Fruit fly (Drosophila melanogaster) whole organism, embryonic: ENCODE measurements around the gene CG3630.
A peak's percentile ranks its signal among the peaks of the same experiment; 100 is the strongest.

Experiments used
- Atf6 ChIP-seq: fragments of 200-800 bp; sonication (Bioruptor generic); IDR thresholded peaks from 2 replicates; pipeline ENCODE4 v1.3.6; 2022; ENCODE audit warnings: missing biosample characterization, missing genetic modification characterization
- C15 ChIP-seq: fragments of 200-800 bp; sonication (Bioruptor generic); IDR thresholded peaks from 3 replicates; pipeline ENCODE4 v1.3.6; 2022; ENCODE audit warnings: missing biosample characterization, missing genetic modification characterization
- CG10543 ChIP-seq: fragments of 200-800 bp; sonication (Bioruptor generic); optimal IDR thresholded peaks from 3 replicates; lab custom pipeline; 2017; ENCODE audit warnings: missing biosample characterization, mild to moderate bottlenecking, missing genetic modification characterization, moderate library complexity
- CG11723 ChIP-seq: fragments of 200-800 bp; sonication (Bioruptor generic); optimal IDR thresholded peaks from 2 replicates; lab custom pipeline; 2017; ENCODE audit warnings: missing biosample characterization, mild to moderate bottlenecking, missing genetic modification characterization
- CG12071 ChIP-seq: fragments of 200-800 bp; sonication (Bioruptor generic); optimal IDR thresholded peaks from 3 replicates; lab custom pipeline; 2018; ENCODE audit warnings: missing biosample characterization, mild to moderate bottlenecking, missing genetic modification characterization
- CG13775 ChIP-seq: fragments of 200-800 bp; sonication (Bioruptor generic); optimal IDR thresholded peaks from 3 replicates; lab custom pipeline; 2017; ENCODE audit warnings: missing biosample characterization, mild to moderate bottlenecking, missing genetic modification characterization
- CG15514 ChIP-seq: fragments of 200-800 bp; sonication (Bioruptor generic); optimal IDR thresholded peaks from 3 replicates; lab custom pipeline; 2017; ENCODE audit warnings: missing biosample characterization, missing genetic modification characterization, mild to moderate bottlenecking, moderate library complexity, missing genetic modification reagents
- CG17359 ChIP-seq: fragments of 200-800 bp; sonication (Bioruptor generic); optimal IDR thresholded peaks from 3 replicates; lab custom pipeline; 2018; ENCODE audit warnings: missing biosample characterization, mild to moderate bottlenecking, missing genetic modification characterization, moderate library complexity
- CG30403 ChIP-seq: fragments of 200-800 bp; sonication (Bioruptor generic); optimal IDR thresholded peaks from 3 replicates; lab custom pipeline; 2016; ENCODE audit warnings: missing biosample characterization, missing genetic modification characterization
- CG30431 ChIP-seq: fragments of 200-800 bp; sonication (Bioruptor generic); optimal IDR thresholded peaks from 2 replicates; lab custom pipeline; 2017; ENCODE audit warnings: missing biosample characterization, missing genetic modification characterization
- CG31224 ChIP-seq: fragments of 200-800 bp; sonication (Bioruptor generic); IDR thresholded peaks from 2 replicates; pipeline ENCODE4 v1.3.6; 2022; ENCODE audit warnings: missing biosample characterization, missing genetic modification characterization
- CG34224 ChIP-seq: fragments of 200-800 bp; sonication (Bioruptor generic); IDR thresholded peaks from 3 replicates; pipeline ENCODE4 v1.3.6; 2022; ENCODE audit warnings: missing biosample characterization, missing genetic modification characterization; ENCODE audit not compliant: partially characterized antibody
- CG4424 ChIP-seq: fragments of 200-800 bp; sonication (Bioruptor generic); optimal IDR thresholded peaks from 3 replicates; lab custom pipeline; 2016; ENCODE audit warnings: missing biosample characterization, missing genetic modification characterization
- CG5245 ChIP-seq: fragments of 200-800 bp; sonication (Bioruptor generic); optimal IDR thresholded peaks from 3 replicates; lab custom pipeline; 2016; ENCODE audit warnings: missing biosample characterization, missing genetic modification characterization
- CG7839 ChIP-seq: fragments of 200-800 bp; sonication (Bioruptor generic); optimal IDR thresholded peaks from 3 replicates; lab custom pipeline; 2018; ENCODE audit warnings: missing biosample characterization, mild to moderate bottlenecking, missing genetic modification characterization, moderate library complexity
- CG8281 ChIP-seq: fragments of 200-800 bp; sonication (Bioruptor generic); optimal IDR thresholded peaks from 2 replicates; lab custom pipeline; 2018; ENCODE audit warnings: missing biosample characterization, mild to moderate bottlenecking, missing genetic modification characterization, moderate library complexity
- CoRest ChIP-seq: fragments of 200-800 bp; sonication (Bioruptor generic); optimal IDR thresholded peaks from 3 replicates; lab custom pipeline; 2018; ENCODE audit warnings: missing biosample characterization, mild to moderate bottlenecking, missing genetic modification characterization, moderate library complexity
- D ChIP-seq, 2 experiments: fragments of 200-800 bp in 1 of 2; fragments of >200 bp in 1 of 2; sonication (Bioruptor generic) in 1 of 2; optimal IDR thresholded peaks; 2 replicates in 1 of 2; 3 replicates in 1 of 2; lab custom pipeline; 2017; ENCODE audit warnings: mild to moderate bottlenecking in 1 of 2, missing biosample characterization in 1 of 2, missing genetic modification characterization in 1 of 2, missing genetic modification reagents in 1 of 2
- Dbx ChIP-seq: fragments of 200-800 bp; sonication (Bioruptor generic); IDR thresholded peaks from 3 replicates; pipeline ENCODE4 v1.3.6; 2022; ENCODE audit warnings: missing biosample characterization, missing genetic modification characterization
- Doc3 ChIP-seq: fragments of 200-800 bp; sonication (Bioruptor generic); IDR thresholded peaks from 3 replicates; pipeline ENCODE4 v1.3.6; 2022; ENCODE audit warnings: missing biosample characterization, missing genetic modification characterization; ENCODE audit not compliant: partially characterized antibody
- E2f2 ChIP-seq: fragments of 200-800 bp; sonication (Bioruptor generic); IDR thresholded peaks from 2 replicates; pipeline ENCODE4 v1.3.6; 2022; ENCODE audit warnings: missing biosample characterization, missing genetic modification characterization
- ERR ChIP-seq: fragments of 200-800 bp; sonication (Bioruptor generic); optimal IDR thresholded peaks from 2 replicates; lab custom pipeline; 2016; ENCODE audit warnings: missing biosample characterization, missing genetic modification characterization
- Elba2 ChIP-seq: fragments of 200-800 bp; sonication (Bioruptor generic); optimal IDR thresholded peaks from 3 replicates; lab custom pipeline; 2016; ENCODE audit warnings: missing biosample characterization, missing genetic modification characterization
- H15 ChIP-seq: fragments of 200-800 bp; sonication (Bioruptor generic); IDR thresholded peaks from 3 replicates; pipeline ENCODE4 v1.3.6; 2022; ENCODE audit warnings: missing biosample characterization, missing genetic modification characterization
- HHEX ChIP-seq: fragments of 200-800 bp; sonication (Bioruptor generic); optimal IDR thresholded peaks from 3 replicates; lab custom pipeline; 2017; ENCODE audit warnings: missing biosample characterization, mild to moderate bottlenecking, missing genetic modification characterization, missing genetic modification reagents
- HmgZ ChIP-seq: fragments of 200-800 bp; sonication (Bioruptor generic); optimal IDR thresholded peaks from 2 replicates; lab custom pipeline; 2018; ENCODE audit warnings: missing biosample characterization, mild to moderate bottlenecking, missing genetic modification characterization
- Hr78 ChIP-seq, 2 experiments: fragments of 200-800 bp in 1 of 2; fragments of >200 bp in 1 of 2; sonication (Bioruptor generic) in 1 of 2; optimal IDR thresholded peaks; 2 replicates each; lab custom pipeline; 2017 to 2019; ENCODE audit warnings: missing biosample characterization in 2 of 2, missing genetic modification characterization in 2 of 2, mild to moderate bottlenecking in 1 of 2, moderate library complexity in 1 of 2
- Nf-YB ChIP-seq: fragments of 200-800 bp; sonication (Bioruptor generic); optimal IDR thresholded peaks from 3 replicates; lab custom pipeline; 2019; ENCODE audit warnings: missing biosample characterization, mild to moderate bottlenecking, missing genetic modification characterization, moderate library complexity
- PHDP ChIP-seq: fragments of 200-800 bp; sonication (Bioruptor generic); optimal IDR thresholded peaks from 3 replicates; lab custom pipeline; 2018; ENCODE audit warnings: missing biosample characterization, mild to moderate bottlenecking, missing genetic modification characterization, moderate library complexity
- Side ChIP-seq: fragments of 200-800 bp; sonication (Bioruptor generic); optimal IDR thresholded peaks from 2 replicates; lab custom pipeline; 2016; ENCODE audit warnings: missing biosample characterization, missing genetic modification characterization
- Sry-δ ChIP-seq: fragments of 200-800 bp; sonication (Bioruptor generic); optimal IDR thresholded peaks from 2 replicates; lab custom pipeline; 2016; ENCODE audit warnings: missing biosample characterization, missing genetic modification characterization
- bbx ChIP-seq: fragments of 200-800 bp; sonication (Bioruptor generic); IDR thresholded peaks from 2 replicates; pipeline ENCODE4 v1.3.6; 2022; ENCODE audit warnings: missing biosample characterization, missing genetic modification characterization; ENCODE audit not compliant: partially characterized antibody
- chif ChIP-seq, 2 experiments: fragments of 200-800 bp; sonication (Bioruptor generic); optimal IDR thresholded peaks; 3 replicates each; lab custom pipeline; 2016; ENCODE audit warnings: missing biosample characterization in 2 of 2, missing genetic modification characterization in 2 of 2
- dmrt99B ChIP-seq: fragments of 200-800 bp; sonication (Bioruptor generic); optimal IDR thresholded peaks from 2 replicates; lab custom pipeline; 2018; ENCODE audit warnings: missing biosample characterization, mild to moderate bottlenecking, missing genetic modification characterization, moderate library complexity
- ems ChIP-seq: fragments of 200-800 bp; sonication (Bioruptor generic); optimal IDR thresholded peaks from 3 replicates; lab custom pipeline; 2016; ENCODE audit warnings: missing biosample characterization, missing genetic modification characterization
- hb ChIP-seq: fragments of 200-800 bp; sonication (Bioruptor generic); IDR thresholded peaks from 3 replicates; pipeline ENCODE4 v1.3.6; 2022; ENCODE audit warnings: missing biosample characterization, missing genetic modification characterization; ENCODE audit not compliant: partially characterized antibody
- kni ChIP-seq: fragments of 200-800 bp; sonication (Bioruptor generic); optimal IDR thresholded peaks from 3 replicates; lab custom pipeline; 2017; ENCODE audit warnings: mild to moderate bottlenecking, missing biosample characterization, missing genetic modification reagents, missing genetic modification characterization
- knrl ChIP-seq: fragments of 200-800 bp; sonication (Bioruptor generic); IDR thresholded peaks from 3 replicates; pipeline ENCODE4 v1.3.6; 2022; ENCODE audit warnings: missing biosample characterization, missing genetic modification characterization; ENCODE audit not compliant: partially characterized antibody
- maf-S ChIP-seq: fragments of 200-800 bp; sonication (Bioruptor generic); optimal IDR thresholded peaks from 2 replicates; lab custom pipeline; 2016; ENCODE audit warnings: missing biosample characterization, missing genetic modification characterization
- onecut ChIP-seq: fragments of 200-800 bp; sonication (Bioruptor generic); IDR thresholded peaks from 2 replicates; pipeline ENCODE4 v1.3.6; 2022; ENCODE audit warnings: missing biosample characterization, missing genetic modification characterization
- pnt ChIP-seq: fragments of 200-800 bp; sonication (Bioruptor generic); optimal IDR thresholded peaks from 3 replicates; lab custom pipeline; 2016; ENCODE audit warnings: missing biosample characterization, missing genetic modification characterization
- sim ChIP-seq: fragments of 200-800 bp; sonication (Bioruptor generic); IDR thresholded peaks from 2 replicates; pipeline ENCODE4 v1.3.6; 2022; ENCODE audit warnings: missing biosample characterization, missing genetic modification characterization
- sna ChIP-seq: fragments of 200-800 bp; sonication (Bioruptor generic); IDR thresholded peaks from 2 replicates; pipeline ENCODE4 v1.3.6; 2022; ENCODE audit warnings: missing biosample characterization, missing genetic modification characterization; ENCODE audit not compliant: partially characterized antibody
- sob ChIP-seq: fragments of 200-800 bp; sonication (Bioruptor generic); IDR thresholded peaks from 2 replicates; pipeline ENCODE4 v1.3.6; 2022; ENCODE audit warnings: missing biosample characterization, missing genetic modification characterization
- ssp ChIP-seq: fragments of 200-800 bp; sonication (Bioruptor generic); IDR thresholded peaks from 2 replicates; pipeline ENCODE4 v1.3.6; 2022; ENCODE audit warnings: missing biosample characterization, missing genetic modification characterization
- sug ChIP-seq: fragments of 200-800 bp; optimal IDR thresholded peaks from 2 replicates; lab custom pipeline; 2019; ENCODE audit warnings: missing biosample characterization, mild to moderate bottlenecking, missing genetic modification characterization, moderate library complexity
- tio ChIP-seq: fragments of 200-800 bp; sonication (Bioruptor generic); optimal IDR thresholded peaks from 2 replicates; lab custom pipeline; 2017; ENCODE audit warnings: missing biosample characterization, missing genetic modification characterization, inconsistent platforms

The CG3630 gene

DNA sequence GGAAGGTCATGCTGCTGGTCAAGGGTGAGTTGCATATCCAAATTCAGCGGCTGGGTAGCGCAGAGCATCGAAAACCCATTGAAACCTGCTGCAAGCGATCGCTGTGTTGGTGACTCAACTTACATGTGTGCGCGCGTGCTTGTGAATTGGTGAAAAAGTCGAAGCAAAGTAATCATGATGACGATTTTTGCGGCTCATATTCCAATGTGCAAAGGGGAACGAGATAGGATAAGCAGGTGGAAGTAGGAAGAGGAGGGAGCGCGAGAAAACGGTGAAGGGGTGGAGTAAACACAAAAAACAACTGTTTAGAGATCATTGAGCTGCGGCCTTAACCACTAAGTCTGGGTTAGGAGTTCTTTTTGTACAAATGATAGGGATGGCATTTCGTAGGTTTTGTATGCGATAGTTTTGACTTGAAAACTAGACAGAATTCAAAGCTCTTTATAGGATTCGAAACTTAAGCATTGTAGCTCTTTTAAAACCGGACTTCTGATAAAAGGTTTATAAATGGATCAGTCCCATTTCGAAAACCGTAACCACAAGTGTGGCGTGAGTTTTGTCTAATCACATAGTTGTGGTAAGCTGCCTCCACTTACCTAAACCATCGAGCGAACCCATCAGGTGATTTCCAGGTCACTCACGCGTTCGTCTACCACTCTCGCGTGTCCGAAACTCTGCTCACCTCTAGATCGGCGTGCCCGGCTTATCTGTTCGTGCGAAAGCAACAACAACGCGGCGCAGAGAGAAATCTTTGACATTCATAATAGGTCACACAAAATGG lies 16.1 kb upstream of the CG3630 start (continued):
- TF ChIP-seq CG11723 (GFP tag; lab: Kevin White, UChicago) (peak; percentile 25), CG4424 (GFP tag; lab: Kevin White, UChicago) (peak; percentile 8), chif (GFP tag; optimal IDR thresholded peaks at IDR 0.05; lab: Kevin White, UChicago) (peak in 1 of 2 experiments; percentile 19), tio (no peak), CG8281 (tag; lab: Kevin White, UChicago) (no peak), ems (GFP tag; lab: Kevin White, UChicago) (peak; percentile 29), Nf-YB (GFP tag; lab: Kevin White, UChicago) (no peak), CG10543 (GFP tag; lab: Kevin White, UChicago) (peak; percentile 77), Hr78 (GFP tag; optimal IDR thresholded peaks at IDR 0.05; lab: Kevin White, UChicago) (peak in 1 of 2 experiments; percentile 87), CG15514 (GFP tag; lab: Kevin White, UChicago) (no peak), maf-S (peak; percentile 21), CG5245 (GFP tag; lab: Kevin White, UChicago) (peak; percentile 3), CG17359 (tag; lab: Kevin White, UChicago) (peak; percentile 8), ssp (GFP tag; lab: Robert Waterston, UW) (peak; percentile 31; the same call in 1 of the 2 replicates), CG12071 (no peak), sob (GFP tag; lab: Robert Waterston, UW) (peak; percentile 42), sna (GFP tag; lab: Robert Waterston, UW) (peak; percentile 75), CG34224 (GFP tag; lab: Robert Waterston, UW) (peak; percentile 71; the same call in 2 of the 3 replicates), bbx (GFP tag; lab: Robert Waterston, UW) (peak; percentile 62), Sry-δ (GFP tag; lab: Kevin White, UChicago) (peak; percentile 86), Atf6 (GFP tag; lab: Robert Waterston, UW) (no peak), Side (GFP tag; lab: Kevin White, UChicago) (peak; percentile 9), CG30403 (GFP tag; lab: Kevin White, UChicago) (peak; percentile 49), E2f2 (GFP tag; lab: Robert Waterston, UW) (peak; percentile 12; the same call in 1 of the 2 replicates), hb (GFP tag; lab: Robert Waterston, UW) (peak; percentile 77; the same call in 2 of the 3 replicates), HmgZ (tag; lab: Kevin White, UChicago) (peak; percentile 42), knrl (GFP tag; lab: Robert Waterston, UW) (peak; percentile 83; the same call in 2 of the 3 replicates), CG31224 (GFP tag; lab: Robert Waterston, UW) (no peak), HHEX (GFP tag; lab: Kevin White, UChicago) (peak; percentile 2), C15 (GFP tag; lab: Robert Waterston, UW) (no peak), sug (tag; lab: Kevin White, UChicago) (peak; percentile 41), CG30431 (GFP tag; lab: Kevin White, UChicago) (peak; percentile 16), PHDP (tag; lab: Kevin White, UChicago) (peak; percentile 21), H15 (GFP tag; lab: Robert Waterston, UW) (0 out of 3 replicates have a peak, but pooled peaks have one; percentile 12), dmrt99B (tag; lab: Kevin White, UChicago) (peak; percentile 44), sim (no peak), kni (GFP tag; lab: Kevin White, UChicago) (peak; percentile 55), D (optimal IDR thresholded peaks at IDR 0.05; lab: Kevin White, UChicago) (peak; percentile 13), D (GFP tag; optimal IDR thresholded peaks at IDR 0.05; lab: Kevin White, UChicago) (no peak), Dbx (GFP tag; lab: Robert Waterston, UW) (0 out of 3 replicates have a peak, but pooled peaks have one; percentile 36), CoRest (peak; percentile 45), CG7839 (tag; lab: Kevin White, UChicago) (peak; percentile 45), CG13775 (GFP tag; lab: Kevin White, UChicago) (peak; percentile 36), Doc3 (GFP tag; lab: Robert Waterston, UW) (peak; percentile 78), Elba2 (GFP tag; lab: Kevin White, UChicago) (no peak), ERR (GFP tag; lab: Kevin White, UChicago) (peak; percentile 47), onecut (GFP tag; lab: Robert Waterston, UW) (0 out of 2 replicates have a peak, but pooled peaks have one; percentile 3), pnt (GFP tag; lab: Kevin White, UChicago) (peak; percentile 1)
